Worm (Caenorhabditis elegans) whole organism, L2 larva: ENCODE measurements around the gene F02A9.1.

Experiments
- C34F6.9 ChIP-seq: fragments of 150-350 bp; optimal IDR thresholded peaks from 2 replicates; lab custom pipeline; 2014; ENCODE audit warnings: missing biosample characterization, missing genetic modification characterization
- F13H6.1 ChIP-seq: sonication (generic microtip); optimal IDR thresholded peaks from 2 replicates; lab custom pipeline; 2016; ENCODE audit warnings: missing genetic modification characterization, missing compliant biosample characterization
- R02D3.7 ChIP-seq: fragments of 150-350 bp; optimal IDR thresholded peaks from 2 replicates; lab custom pipeline; 2014; ENCODE audit warnings: missing biosample characterization, missing genetic modification characterization
- Y55F3AM.14 ChIP-seq: fragments of 200-800 bp; sonication (Bioruptor generic); optimal IDR thresholded peaks from 2 replicates; lab custom pipeline; 2018; ENCODE audit warnings: mild to moderate bottlenecking, missing genetic modification characterization, missing compliant biosample characterization
- ZK546.5 ChIP-seq: sonication (generic microtip); optimal IDR thresholded peaks from 2 replicates; lab custom pipeline; 2017; ENCODE audit warnings: missing biosample characterization, missing genetic modification characterization
- alr-1 ChIP-seq: fragments of 150-350 bp; optimal IDR thresholded peaks from 2 replicates; lab custom pipeline; 2014; ENCODE audit warnings: missing biosample characterization, missing genetic modification characterization
- aly-2 ChIP-seq: fragments of 150-350 bp; optimal IDR thresholded peaks from 2 replicates; lab custom pipeline; 2014; ENCODE audit warnings: missing biosample characterization, missing genetic modification characterization
- ama-1 ChIP-seq: fragments of 150-350 bp; optimal IDR thresholded peaks from 2 replicates; lab custom pipeline; 2018; ENCODE audit warnings: inconsistent platforms
- blmp-1 ChIP-seq: sonication (generic microtip); optimal IDR thresholded peaks from 2 replicates; lab custom pipeline; 2017; ENCODE audit warnings: missing genetic modification characterization, mild to moderate bottlenecking, missing compliant biosample characterization, antibody characterized with exemption, moderate library complexity; ENCODE audit not compliant: insufficient read depth
- ceh-16 ChIP-seq: fragments of 150-350 bp; optimal IDR thresholded peaks from 2 replicates; lab custom pipeline; 2014; ENCODE audit warnings: missing biosample characterization, missing genetic modification characterization
- ceh-82 ChIP-seq: fragments of 150-350 bp; optimal IDR thresholded peaks from 2 replicates; lab custom pipeline; 2014; ENCODE audit warnings: missing biosample characterization, missing genetic modification characterization
- crh-2 ChIP-seq: sonication (generic microtip); optimal IDR thresholded peaks from 2 replicates; lab custom pipeline; 2017; ENCODE audit warnings: missing biosample characterization, missing genetic modification characterization
- dmd-4 ChIP-seq: sonication (generic microtip); optimal IDR thresholded peaks from 2 replicates; lab custom pipeline; 2017; ENCODE audit warnings: missing biosample characterization, missing genetic modification characterization
- egl-27 ChIP-seq: sonication (generic microtip); optimal IDR thresholded peaks from 3 replicates; lab custom pipeline; 2017; ENCODE audit warnings: missing biosample characterization, missing genetic modification reagents, missing genetic modification characterization
- elt-1 ChIP-seq: fragments of 150-350 bp; optimal IDR thresholded peaks from 2 replicates; lab custom pipeline; 2014; ENCODE audit warnings: missing biosample characterization, missing genetic modification characterization
- elt-3 ChIP-seq: sonication (generic microtip); optimal IDR thresholded peaks from 2 replicates; lab custom pipeline; 2017; ENCODE audit warnings: missing biosample characterization, missing genetic modification characterization
- fos-1 ChIP-seq: fragments of 150-350 bp; optimal IDR thresholded peaks from 2 replicates; lab custom pipeline; 2014; ENCODE audit warnings: missing biosample characterization, missing genetic modification characterization
- gmeb-1 ChIP-seq: fragments of 150-350 bp; optimal IDR thresholded peaks from 2 replicates; lab custom pipeline; 2014; ENCODE audit warnings: missing biosample characterization, missing genetic modification characterization
- lin-11 ChIP-seq: fragments of 150-350 bp; sonication (generic microtip); optimal IDR thresholded peaks from 2 replicates; lab custom pipeline; 2014; ENCODE audit warnings: missing biosample characterization, missing genetic modification characterization, inconsistent platforms, mixed read lengths
- lin-13 ChIP-seq: fragments of 150-350 bp; optimal IDR thresholded peaks from 2 replicates; lab custom pipeline; 2014; ENCODE audit warnings: missing biosample characterization, missing genetic modification reagents, missing genetic modification characterization
- lin-39 ChIP-seq: fragments of 150-350 bp; optimal IDR thresholded peaks from 2 replicates; lab custom pipeline; 2014; ENCODE audit warnings: missing biosample characterization, missing genetic modification reagents, missing genetic modification characterization
- lsy-2 ChIP-seq, 2 experiments: fragments of 150-350 bp in 1 of 2; sonication (generic microtip) in 1 of 2; optimal IDR thresholded peaks; 2 replicates each; lab custom pipeline; 2014 to 2017; ENCODE audit warnings: missing biosample characterization in 2 of 2, missing genetic modification characterization in 2 of 2
- mab-5 ChIP-seq: fragments of 150-350 bp; optimal IDR thresholded peaks from 2 replicates; lab custom pipeline; 2014; ENCODE audit warnings: missing biosample characterization, missing genetic modification characterization
- mbf-1 ChIP-seq: sonication (generic microtip); optimal IDR thresholded peaks from 2 replicates; lab custom pipeline; 2017; ENCODE audit warnings: missing biosample characterization, missing genetic modification characterization
- mdl-1 ChIP-seq, 2 experiments: fragments of 150-350 bp in 1 of 2; sonication (generic microtip) in 1 of 2; optimal IDR thresholded peaks; 2 replicates each; lab custom pipeline; 2017; ENCODE audit warnings: missing biosample characterization in 2 of 2, missing genetic modification characterization in 2 of 2
- nhr-10 ChIP-seq: sonication (generic microtip); optimal IDR thresholded peaks from 2 replicates; lab custom pipeline; 2017; ENCODE audit warnings: missing biosample characterization, missing genetic modification characterization
- nhr-11 ChIP-seq: fragments of 150-350 bp; optimal IDR thresholded peaks from 2 replicates; lab custom pipeline; 2014; ENCODE audit warnings: missing biosample characterization, missing genetic modification characterization
- nhr-12 ChIP-seq: fragments of 150-350 bp; optimal IDR thresholded peaks from 2 replicates; lab custom pipeline; 2014; ENCODE audit warnings: missing biosample characterization, missing genetic modification characterization
- nhr-129 ChIP-seq: fragments of 150-350 bp; optimal IDR thresholded peaks from 2 replicates; lab custom pipeline; 2014; ENCODE audit warnings: missing biosample characterization, missing genetic modification characterization
- nhr-21 ChIP-seq: fragments of 150-350 bp; optimal IDR thresholded peaks from 2 replicates; lab custom pipeline; 2014; ENCODE audit warnings: missing biosample characterization, missing genetic modification characterization
- nhr-23 ChIP-seq: fragments of 150-350 bp; optimal IDR thresholded peaks from 2 replicates; lab custom pipeline; 2014; ENCODE audit warnings: missing biosample characterization, missing genetic modification reagents, missing genetic modification characterization
- nhr-237 ChIP-seq: fragments of 150-350 bp; optimal IDR thresholded peaks from 2 replicates; lab custom pipeline; 2014; ENCODE audit warnings: missing biosample characterization, missing genetic modification characterization
- nhr-25 ChIP-seq: fragments of 150-350 bp; sonication (generic microtip); optimal IDR thresholded peaks from 3 replicates; lab custom pipeline; 2014; ENCODE audit warnings: missing biosample characterization, missing genetic modification characterization
- nhr-6 ChIP-seq: fragments of 150-350 bp; optimal IDR thresholded peaks from 2 replicates; lab custom pipeline; 2014; ENCODE audit warnings: missing biosample characterization, missing genetic modification characterization
- nhr-77 ChIP-seq: fragments of 150-350 bp; optimal IDR thresholded peaks from 2 replicates; lab custom pipeline; 2014; ENCODE audit warnings: missing biosample characterization, missing genetic modification characterization
- peb-1 ChIP-seq: fragments of 150-350 bp; optimal IDR thresholded peaks from 2 replicates; lab custom pipeline; 2014; ENCODE audit warnings: missing biosample characterization, missing genetic modification characterization
- sem-4 ChIP-seq: fragments of 150-350 bp; optimal IDR thresholded peaks from 2 replicates; lab custom pipeline; 2014; ENCODE audit warnings: missing biosample characterization, missing genetic modification reagents, missing genetic modification characterization
- skn-1 ChIP-seq: sonication (generic microtip); optimal IDR thresholded peaks from 2 replicates; lab custom pipeline; 2017; ENCODE audit warnings: missing biosample characterization, missing genetic modification characterization
- sma-3 ChIP-seq: sonication (generic microtip); optimal IDR thresholded peaks from 2 replicates; lab custom pipeline; 2016; ENCODE audit warnings: missing genetic modification reagents, missing genetic modification characterization, missing compliant biosample characterization
- sma-9 ChIP-seq, 2 experiments: fragments of 150-350 bp in 1 of 2; sonication (generic microtip) in 1 of 2; optimal IDR thresholded peaks; 2 replicates each; lab custom pipeline; 2014 to 2016; ENCODE audit warnings: missing genetic modification characterization in 2 of 2, mild to moderate bottlenecking in 1 of 2, missing biosample characterization in 1 of 2, missing compliant biosample characterization in 1 of 2, missing genetic modification reagents in 1 of 2, moderate library complexity in 1 of 2
- snpc-4 ChIP-seq: fragments of 150-350 bp; optimal IDR thresholded peaks from 2 replicates; lab custom pipeline; 2014; ENCODE audit warnings: missing biosample characterization, missing genetic modification characterization
- unc-39 ChIP-seq: fragments of 150-350 bp; optimal IDR thresholded peaks from 2 replicates; lab custom pipeline; 2014; ENCODE audit warnings: missing biosample characterization, missing genetic modification characterization
- unc-55 ChIP-seq: fragments of 150-350 bp; sonication (generic microtip); optimal IDR thresholded peaks from 3 replicates; lab custom pipeline; 2014; ENCODE audit warnings: missing biosample characterization, missing genetic modification reagents, missing genetic modification characterization
- unc-62 ChIP-seq: fragments of 150-350 bp; optimal IDR thresholded peaks from 2 replicates; lab custom pipeline; 2014; ENCODE audit warnings: missing biosample characterization, missing genetic modification reagents, missing genetic modification characterization
- zag-1 ChIP-seq: fragments of 150-350 bp; optimal IDR thresholded peaks from 2 replicates; lab custom pipeline; 2014; ENCODE audit warnings: missing biosample characterization, missing genetic modification characterization
- ztf-1 ChIP-seq: fragments of 200-800 bp; sonication (Bioruptor generic); conservative IDR thresholded peaks from 2 replicates; pipeline ENCODE4 v1.3.6; 2022; ENCODE audit warnings: missing genetic modification characterization, missing compliant biosample characterization
- ztf-11 ChIP-seq: sonication (generic microtip); optimal IDR thresholded peaks from 2 replicates; lab custom pipeline; 2017; ENCODE audit warnings: missing biosample characterization, missing genetic modification characterization
- ztf-4 ChIP-seq: fragments of 150-350 bp; optimal IDR thresholded peaks from 2 replicates; lab custom pipeline; 2014; ENCODE audit warnings: missing biosample characterization, missing genetic modification characterization

Gene F02A9.1

DNA sequence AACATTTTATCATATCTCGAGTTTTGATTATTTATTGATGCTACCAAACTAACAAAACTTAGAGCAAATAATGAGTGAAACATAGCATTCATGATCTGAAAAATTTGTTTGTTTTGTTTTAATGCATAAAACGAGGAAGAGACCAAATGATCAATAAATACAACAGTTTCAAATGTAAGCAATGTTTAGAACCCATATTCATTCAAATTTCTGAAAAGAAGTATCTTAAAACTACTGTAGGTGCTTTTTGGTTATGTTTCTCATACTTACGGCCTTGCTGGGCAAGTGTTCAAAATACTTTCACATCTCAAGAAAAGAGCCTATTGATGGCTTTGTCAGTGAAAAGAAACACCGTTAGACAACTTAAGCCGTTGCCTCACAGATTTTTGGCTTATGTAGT, at the start of gene F02A9.1:
Gene F02A9.1 (minus strand): TSS at position 101 of the 400 bp plus-strand sequence.
- TF ChIP-seq nhr-6 (tag; lab: Kevin White, UChicago): no peak
- TF ChIP-seq ceh-16 (tag; lab: Kevin White, UChicago): no peak
- TF ChIP-seq ztf-11 (tag; lab: Kevin White, UChicago): no peak
- no peak for TF ChIP-seq mdl-1 (tag; optimal IDR thresholded peaks at IDR 0.05; lab: Kevin White, UChicago)
- TF ChIP-seq lin-13 (GFP tag; lab: Kevin White, UChicago): no peak
- TF ChIP-seq mbf-1 (tag; lab: Kevin White, UChicago): no peak
- no peak for TF ChIP-seq blmp-1 (tag; lab: Kevin White, UChicago)
- TF ChIP-seq aly-2 (tag; lab: Kevin White, UChicago): no peak
- TF ChIP-seq ztf-1: no peak
- TF ChIP-seq ama-1: no peak
- TF ChIP-seq dmd-4 (tag; lab: Kevin White, UChicago): no peak
- TF ChIP-seq gmeb-1: no peak
- TF ChIP-seq ztf-4 (tag; lab: Kevin White, UChicago): no peak
- TF ChIP-seq peb-1 (tag; lab: Kevin White, UChicago): no peak
- no peak for TF ChIP-seq nhr-12 (tag; lab: Kevin White, UChicago)
- TF ChIP-seq lin-39 (tag; lab: Kevin White, UChicago): no peak
- no peak for TF ChIP-seq skn-1 (tag; lab: Kevin White, UChicago)
- TF ChIP-seq nhr-77 (tag; lab: Kevin White, UChicago): no peak
- TF ChIP-seq, all 48 proteins: peak for 0

DNA sequence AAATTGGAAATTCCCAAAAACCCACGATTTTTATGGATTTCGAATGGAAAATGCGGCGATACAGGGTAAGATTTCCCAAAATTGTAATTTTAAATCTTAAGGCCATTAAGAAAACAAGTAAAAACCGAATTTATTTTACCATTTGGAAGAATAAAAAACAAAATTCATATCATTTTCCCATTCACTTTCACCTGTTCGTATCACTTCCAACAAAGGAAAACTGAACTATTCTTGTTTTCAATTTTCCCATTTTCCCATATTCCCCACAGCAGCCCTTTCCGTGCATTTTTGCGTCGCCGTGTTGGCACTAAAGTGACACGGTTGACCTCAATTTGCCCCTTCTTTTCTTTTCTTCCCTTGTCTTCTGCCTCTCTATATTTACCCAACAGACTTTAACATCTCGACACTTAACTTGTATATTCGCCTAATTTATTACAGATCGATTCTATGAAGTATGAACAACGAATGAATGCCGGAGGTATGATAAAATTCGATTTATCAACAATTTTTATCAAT, 48.2 kb upstream of the F02A9.1 start, which contains the start of gene sec-16A.1:
Gene sec-16A.1 (plus strand): TSS at position 51 of the 516 bp plus-strand sequence.
- no peak for TF ChIP-seq mdl-1 (tag; optimal IDR thresholded peaks at IDR 0.05; lab: Kevin White, UChicago)
- TF ChIP-seq Y55F3AM.14 (GFP tag; lab: Kevin White, UChicago): no peak
- no peak for TF ChIP-seq lin-39 (tag; lab: Kevin White, UChicago)
- no peak for TF ChIP-seq ceh-82 (tag; lab: Kevin White, UChicago)
- TF ChIP-seq sem-4 (tag; lab: Kevin White, UChicago): no peak
- TF ChIP-seq fos-1: no peak
- no peak for TF ChIP-seq F13H6.1 (tag; lab: Kevin White, UChicago)
- peak; percentile 23 for TF ChIP-seq crh-2 (tag; lab: Kevin White, UChicago)
- no peak for TF ChIP-seq nhr-6 (tag; lab: Kevin White, UChicago)
- TF ChIP-seq R02D3.7: no peak
- no peak for TF ChIP-seq skn-1 (tag; lab: Kevin White, UChicago)
- TF ChIP-seq elt-3 (tag; lab: Kevin White, UChicago): no peak
- TF ChIP-seq ztf-1: no peak
- peak; percentile 55 for TF ChIP-seq sma-3 (GFP tag; lab: Kevin White, UChicago)
- no peak for TF ChIP-seq zag-1 (tag; lab: Kevin White, UChicago)
- TF ChIP-seq peb-1 (tag; lab: Kevin White, UChicago): no peak
- TF ChIP-seq egl-27 (tag; lab: Kevin White, UChicago): no peak
- no peak for TF ChIP-seq unc-39 (tag; lab: Kevin White, UChicago)
- TF ChIP-seq sma-9 (GFP tag; optimal IDR thresholded peaks at IDR 0.05; lab: Kevin White, UChicago): peak; percentile 32
- no peak for TF ChIP-seq sma-9 (tag; optimal IDR thresholded peaks at IDR 0.05; lab: Kevin White, UChicago)
- TF ChIP-seq ama-1: no peak
- TF ChIP-seq dmd-4 (tag; lab: Kevin White, UChicago): no peak
- TF ChIP-seq aly-2 (tag; lab: Kevin White, UChicago): no peak
- no peak for TF ChIP-seq nhr-23 (tag; lab: Kevin White, UChicago)
- peak; percentile 27 for TF ChIP-seq nhr-129
- no peak for TF ChIP-seq nhr-11
- no peak for TF ChIP-seq nhr-237 (tag; lab: Kevin White, UChicago)
- no peak for TF ChIP-seq unc-55
- no peak for TF ChIP-seq nhr-12 (tag; lab: Kevin White, UChicago)
- no peak for TF ChIP-seq mbf-1 (tag; lab: Kevin White, UChicago)
- peak; percentile 9 for TF ChIP-seq C34F6.9 (tag; lab: Kevin White, UChicago)
- no peak for TF ChIP-seq nhr-25
- no peak for TF ChIP-seq lin-11 (tag; lab: Kevin White, UChicago)
- no peak for TF ChIP-seq nhr-77 (tag; lab: Kevin White, UChicago)
- peak in 1 of 2 experiments; percentile 49 for TF ChIP-seq lsy-2 (tag; optimal IDR thresholded peaks at IDR 0.05; lab: Kevin White, UChicago)
- TF ChIP-seq nhr-21: no peak
- no peak for TF ChIP-seq lin-13 (GFP tag; lab: Kevin White, UChicago)
- no peak for TF ChIP-seq ztf-11 (tag; lab: Kevin White, UChicago)
- no peak for TF ChIP-seq mab-5
- TF ChIP-seq snpc-4 (tag; lab: Kevin White, UChicago): no peak
- peak; percentile 42 for TF ChIP-seq gmeb-1
- no peak for TF ChIP-seq ZK546.5
- no peak for TF ChIP-seq ztf-4 (tag; lab: Kevin White, UChicago)
- TF ChIP-seq blmp-1 (tag; lab: Kevin White, UChicago): peak; percentile 83
- no peak for TF ChIP-seq elt-1 (tag; lab: Kevin White, UChicago)
- TF ChIP-seq ceh-16 (tag; lab: Kevin White, UChicago): no peak
- TF ChIP-seq nhr-10 (tag; lab: Kevin White, UChicago): no peak
- TF ChIP-seq alr-1 (tag; lab: Kevin White, UChicago): no peak
- TF ChIP-seq unc-62 (GFP tag; lab: Kevin White, UChicago): no peak
